Fruit fly (Drosophila melanogaster) Kc167 (cell line): ENCODE measurements around the gene CG12012.

Experiments used
- Myc ChIP-seq: fragments of >200 bp; optimal IDR thresholded peaks from 2 replicates; lab custom pipeline; 2017; ENCODE audit warnings: missing external identifiers
- Sin3A ChIP-seq: fragments of >200 bp; optimal IDR thresholded peaks from 2 replicates; lab custom pipeline; 2018; ENCODE audit warnings: missing external identifiers
- h ChIP-seq: fragments of >200 bp; optimal IDR thresholded peaks from 3 replicates; lab custom pipeline; 2018; ENCODE audit warnings: missing external identifiers
- insv ChIP-seq: fragments of >200 bp; optimal IDR thresholded peaks from 3 replicates; lab custom pipeline; 2018; ENCODE audit warnings: missing external identifiers
- psq ChIP-seq: fragments of >200 bp; optimal IDR thresholded peaks from 2 replicates; lab custom pipeline; 2017; ENCODE audit warnings: missing external identifiers
- ttk ChIP-seq: sonication (Bioruptor generic); optimal IDR thresholded peaks from 2 replicates; lab custom pipeline; 2017; ENCODE audit warnings: missing external identifiers

CG12012 gene

dm6 chr3L:3376551-3376950, at the start of gene CG12012:
Gene CG12012, plus strand, starts transcription at chr3L:3376757.
- no peak for TF ChIP-seq ttk (lab: Kevin White, UChicago)
- no peak for TF ChIP-seq Myc (lab: Kevin White, UChicago)
- TF ChIP-seq psq (lab: Kevin White, UChicago) = no peak
- no peak for TF ChIP-seq insv (lab: Kevin White, UChicago)
- TF ChIP-seq Sin3A = no peak
- no peak for TF ChIP-seq h (lab: Kevin White, UChicago)

- no peak for TF ChIP-seq Sin3A
- no peak for TF ChIP-seq ttk (lab: Kevin White, UChicago)
- no peak for TF ChIP-seq h (lab: Kevin White, UChicago)
- no peak for TF ChIP-seq psq (lab: Kevin White, UChicago)
- no peak for TF ChIP-seq Myc (lab: Kevin White, UChicago)
- TF ChIP-seq insv (lab: Kevin White, UChicago) = no peak
These were observed 47.8 kb upstream of the CG12012 start, which contains the start of gene Strip for dm6 chr3L:3328771-3329170. Gene Strip, minus strand, starts transcription at chr3L:3328871.

- no peak for TF ChIP-seq ttk (lab: Kevin White, UChicago)
- no peak for TF ChIP-seq h (lab: Kevin White, UChicago)
- no peak for TF ChIP-seq Myc (lab: Kevin White, UChicago)
These were observed 46.8 kb upstream of the CG12012 start, which contains the start of gene CG14961 for dm6 chr3L:3329763-3330162. Gene CG14961, plus strand, starts transcription at chr3L:3330063.

dm6 chr3L:3334784-3335183, 41.8 kb upstream of the CG12012 start, which contains the start of gene CG14969:
Gene CG14969, minus strand, starts transcription at chr3L:3334978.
- TF ChIP-seq Myc (lab: Kevin White, UChicago) = no peak
- TF ChIP-seq Sin3A = no peak

- no peak for TF ChIP-seq h (lab: Kevin White, UChicago)
- no peak for TF ChIP-seq psq (lab: Kevin White, UChicago)
- no peak for TF ChIP-seq ttk (lab: Kevin White, UChicago)
- no peak for TF ChIP-seq insv (lab: Kevin White, UChicago)
- TF ChIP-seq Sin3A = no peak
- TF ChIP-seq Myc (lab: Kevin White, UChicago) = no peak
These were observed 40.9 kb upstream of the CG12012 start, which contains the start of gene Drsl1 for dm6 chr3L:3335688-3336087. Gene Drsl1, minus strand, starts transcription at chr3L:3335788.

- TF ChIP-seq Sin3A = no peak
- TF ChIP-seq h (lab: Kevin White, UChicago) = no peak
- TF ChIP-seq ttk (lab: Kevin White, UChicago) = no peak
- TF ChIP-seq insv (lab: Kevin White, UChicago) = no peak
- no peak for TF ChIP-seq Myc (lab: Kevin White, UChicago)
- TF ChIP-seq psq (lab: Kevin White, UChicago) = no peak
These were observed 40.0 kb upstream of the CG12012 start, which contains the start of the genes Drsl6 and kst for dm6 chr3L:3336368-3337164. Gene Drsl6, minus strand, starts transcription at chr3L:3336418. Gene kst, plus strand, starts transcription at chr3L:3336860.

dm6 chr3L:3337345-3337928, 39.1 kb upstream of the CG12012 start:
- TF ChIP-seq Sin3A (no peak), insv (lab: Kevin White, UChicago) (no peak), psq (lab: Kevin White, UChicago) (no peak), h (lab: Kevin White, UChicago) (no peak), Myc (lab: Kevin White, UChicago) (no peak), ttk (lab: Kevin White, UChicago) (no peak)

dm6 chr3L:3338028-3338855, 38.3 kb upstream of the CG12012 start:
- TF ChIP-seq ttk (lab: Kevin White, UChicago) = no peak
- TF ChIP-seq insv (lab: Kevin White, UChicago) = no peak
- TF ChIP-seq Sin3A = no peak
- no peak for TF ChIP-seq Myc (lab: Kevin White, UChicago)
- no peak for TF ChIP-seq psq (lab: Kevin White, UChicago)
- no peak for TF ChIP-seq h (lab: Kevin White, UChicago)

dm6 chr3L:3338882-3339590, 37.5 kb upstream of the CG12012 start:
- TF ChIP-seq h (lab: Kevin White, UChicago) = no peak
- TF ChIP-seq ttk (lab: Kevin White, UChicago) = no peak
- TF ChIP-seq Myc (lab: Kevin White, UChicago) = no peak
- TF ChIP-seq psq (lab: Kevin White, UChicago) = no peak
- TF ChIP-seq insv (lab: Kevin White, UChicago) = no peak
- TF ChIP-seq Sin3A = no peak

dm6 chr3L:3339695-3340226, 36.8 kb upstream of the CG12012 start:
- TF ChIP-seq Myc (lab: Kevin White, UChicago) (no peak), Sin3A (no peak), ttk (lab: Kevin White, UChicago) (no peak), h (lab: Kevin White, UChicago) (no peak), psq (lab: Kevin White, UChicago) (no peak), insv (lab: Kevin White, UChicago) (no peak)
